Worm (Caenorhabditis elegans) whole organism, late embryonic: ENCODE results near the gene lido-7.

ENCODE experiments used
- C08G9.2 ChIP-seq: sonication (generic microtip); optimal IDR thresholded peaks from 2 replicates; lab custom pipeline; 2016; ENCODE audit warnings: mild to moderate bottlenecking, missing genetic modification characterization, moderate library complexity, missing compliant biosample characterization
- C38D4.7 ChIP-seq: fragments of 200-800 bp; sonication (Bioruptor generic); optimal IDR thresholded peaks from 2 replicates; lab custom pipeline; 2018; ENCODE audit warnings: mild to moderate bottlenecking, missing genetic modification characterization, moderate library complexity, missing compliant biosample characterization
- F13H6.1 ChIP-seq: sonication (generic microtip); optimal IDR thresholded peaks from 2 replicates; lab custom pipeline; 2016; ENCODE audit warnings: missing genetic modification characterization, missing compliant biosample characterization
- K02D7.2 ChIP-seq: sonication (generic microtip); optimal IDR thresholded peaks from 2 replicates; lab custom pipeline; 2017; ENCODE audit warnings: mild to moderate bottlenecking, missing genetic modification characterization, missing compliant biosample characterization
- T23F11.4 ChIP-seq: fragments of 200-800 bp; sonication (Bioruptor generic); optimal IDR thresholded peaks from 2 replicates; lab custom pipeline; 2018; ENCODE audit warnings: mild to moderate bottlenecking, missing genetic modification characterization, missing compliant biosample characterization
- Y22D7AL.16 ChIP-seq: sonication (generic microtip); optimal IDR thresholded peaks from 2 replicates; lab custom pipeline; 2016; ENCODE audit warnings: missing genetic modification characterization, missing compliant biosample characterization
- ama-1 ChIP-seq: fragments of 150-350 bp; optimal IDR thresholded peaks from 2 replicates; lab custom pipeline; 2014
- ceh-14 ChIP-seq: sonication (generic microtip); optimal IDR thresholded peaks from 2 replicates; lab custom pipeline; 2016; ENCODE audit warnings: missing genotype, missing genetic modification characterization, missing compliant biosample characterization
- ceh-18 ChIP-seq: sonication (generic microtip); optimal IDR thresholded peaks from 2 replicates; lab custom pipeline; 2016; ENCODE audit warnings: missing genetic modification characterization, missing compliant biosample characterization
- ceh-19 ChIP-seq: fragments of 200-800 bp; sonication (Bioruptor generic); optimal IDR thresholded peaks from 2 replicates; lab custom pipeline; 2018; ENCODE audit warnings: mild to moderate bottlenecking, missing genetic modification characterization, missing compliant biosample characterization
- ceh-2 ChIP-seq: sonication (generic microtip); optimal IDR thresholded peaks from 2 replicates; lab custom pipeline; 2016; ENCODE audit warnings: missing genotype, missing genetic modification characterization, missing compliant biosample characterization
- ceh-22 ChIP-seq: sonication (generic microtip); optimal IDR thresholded peaks from 2 replicates; lab custom pipeline; 2017; ENCODE audit warnings: missing biosample characterization, missing genetic modification characterization
- ceh-24 ChIP-seq: sonication (generic microtip); optimal IDR thresholded peaks from 2 replicates; lab custom pipeline; 2016; ENCODE audit warnings: mild to moderate bottlenecking, missing genetic modification characterization, missing compliant biosample characterization
- ceh-31 ChIP-seq: sonication (generic microtip); optimal IDR thresholded peaks from 2 replicates; lab custom pipeline; 2016; ENCODE audit warnings: missing genetic modification characterization, missing compliant biosample characterization
- ceh-34 ChIP-seq: sonication (generic microtip); optimal IDR thresholded peaks from 2 replicates; lab custom pipeline; 2016; ENCODE audit warnings: mild to moderate bottlenecking, missing genetic modification characterization, missing compliant biosample characterization
- ceh-45 ChIP-seq: fragments of 200-800 bp; sonication (Bioruptor generic); IDR thresholded peaks from 2 replicates; pipeline ENCODE4 v1.3.6; 2022; ENCODE audit warnings: missing genetic modification reagents, missing genetic modification characterization, missing compliant biosample characterization
- ceh-9 ChIP-seq: sonication (generic microtip); optimal IDR thresholded peaks from 2 replicates; lab custom pipeline; 2016; ENCODE audit warnings: mild to moderate bottlenecking, missing genetic modification characterization, inconsistent platforms, missing compliant biosample characterization
- dve-1 ChIP-seq: sonication (generic microtip); optimal IDR thresholded peaks from 2 replicates; lab custom pipeline; 2017; ENCODE audit warnings: antibody characterized with exemption, mild to moderate bottlenecking, missing genetic modification characterization, missing compliant biosample characterization
- elt-4 ChIP-seq: sonication (generic microtip); optimal IDR thresholded peaks from 2 replicates; lab custom pipeline; 2016; ENCODE audit warnings: missing genetic modification characterization, missing compliant biosample characterization
- hlh-15 ChIP-seq: sonication (generic microtip); optimal IDR thresholded peaks from 2 replicates; lab custom pipeline; 2016; ENCODE audit warnings: missing genetic modification characterization, missing compliant biosample characterization
- hlh-30 ChIP-seq: sonication (generic microtip); optimal IDR thresholded peaks from 2 replicates; lab custom pipeline; 2017; ENCODE audit warnings: antibody characterized with exemption, missing genetic modification characterization, missing compliant biosample characterization; ENCODE audit not compliant: insufficient read depth
- hlh-8 ChIP-seq: sonication (generic microtip); optimal IDR thresholded peaks from 2 replicates; lab custom pipeline; 2016; ENCODE audit warnings: missing genotype, missing genetic modification characterization, missing compliant biosample characterization
- lim-6 ChIP-seq: sonication (generic microtip); optimal IDR thresholded peaks from 2 replicates; lab custom pipeline; 2016; ENCODE audit warnings: missing genetic modification characterization, missing compliant biosample characterization
- nfya-1 ChIP-seq: sonication (generic microtip); optimal IDR thresholded peaks from 2 replicates; lab custom pipeline; 2017; ENCODE audit warnings: missing genetic modification characterization, mild to moderate bottlenecking, missing compliant biosample characterization, antibody characterized with exemption, moderate library complexity
- nhr-11 ChIP-seq: fragments of 150-350 bp; optimal IDR thresholded peaks from 2 replicates; lab custom pipeline; 2014; ENCODE audit warnings: missing biosample characterization, missing genetic modification characterization
- pat-9 ChIP-seq: fragments of 200-800 bp; sonication (Bioruptor generic); optimal IDR thresholded peaks from 2 replicates; lab custom pipeline; 2018; ENCODE audit warnings: mild to moderate bottlenecking, missing genetic modification characterization, moderate library complexity, missing compliant biosample characterization
- pax-1 ChIP-seq: fragments of 150-350 bp; optimal IDR thresholded peaks from 2 replicates; lab custom pipeline; 2014; ENCODE audit warnings: missing biosample characterization, missing genetic modification characterization
- pha-2 ChIP-seq: sonication (generic microtip); optimal IDR thresholded peaks from 2 replicates; lab custom pipeline; 2017; ENCODE audit warnings: mild to moderate bottlenecking, missing genetic modification characterization, missing compliant biosample characterization
- pqm-1 ChIP-seq: sonication (generic microtip); optimal IDR thresholded peaks from 2 replicates; lab custom pipeline; 2016; ENCODE audit warnings: missing genetic modification characterization, missing compliant biosample characterization
- pros-1 ChIP-seq: fragments of 150-350 bp; optimal IDR thresholded peaks from 2 replicates; lab custom pipeline; 2014; ENCODE audit warnings: missing biosample characterization, missing genetic modification reagents, missing genetic modification characterization
- ref-2 ChIP-seq: sonication (generic microtip); optimal IDR thresholded peaks from 2 replicates; lab custom pipeline; 2016; ENCODE audit warnings: missing genetic modification characterization, missing compliant biosample characterization
- sox-2 ChIP-seq: fragments of 200-800 bp; sonication (Bioruptor generic); IDR thresholded peaks from 2 replicates; pipeline ENCODE4 v1.3.6; 2022; ENCODE audit warnings: missing genetic modification reagents, missing genetic modification characterization, missing compliant biosample characterization
- sox-4 ChIP-seq: sonication (generic microtip); optimal IDR thresholded peaks from 2 replicates; lab custom pipeline; 2017; ENCODE audit warnings: mild to moderate bottlenecking, missing genetic modification characterization, inconsistent platforms, missing compliant biosample characterization
- tbx-2 ChIP-seq: sonication (generic microtip); optimal IDR thresholded peaks from 2 replicates; lab custom pipeline; 2016; ENCODE audit warnings: missing genetic modification characterization, missing compliant biosample characterization
- ttx-3 ChIP-seq: sonication (generic microtip); optimal IDR thresholded peaks from 2 replicates; lab custom pipeline; 2016; ENCODE audit warnings: missing genetic modification reagents, missing genetic modification characterization, missing compliant biosample characterization
- unc-3 ChIP-seq, 2 experiments: fragments of 200-800 bp in 1 of 2; sonication (Bioruptor generic) in 1 of 2; sonication (generic microtip) in 1 of 2; conservative IDR thresholded peaks in 1 of 2; optimal IDR thresholded peaks in 1 of 2; 2 replicates each; pipeline versions ENCODE4 v1.3.6 to Lab custom; 2016 to 2022; ENCODE audit warnings: missing compliant biosample characterization in 2 of 2, missing genetic modification characterization in 2 of 2, missing genetic modification reagents in 1 of 2
- unc-42 ChIP-seq: sonication (generic microtip); optimal IDR thresholded peaks from 2 replicates; lab custom pipeline; 2016; ENCODE audit warnings: missing genotype, missing genetic modification characterization, missing compliant biosample characterization
- unc-55 ChIP-seq: sonication (generic microtip); optimal IDR thresholded peaks from 2 replicates; lab custom pipeline; 2017; ENCODE audit warnings: missing biosample characterization, missing genetic modification reagents, missing genetic modification characterization
- unc-86 ChIP-seq: sonication (generic microtip); optimal IDR thresholded peaks from 2 replicates; lab custom pipeline; 2016; ENCODE audit warnings: missing genetic modification characterization, missing compliant biosample characterization
- zip-5 ChIP-seq: sonication (generic microtip); optimal IDR thresholded peaks from 2 replicates; lab custom pipeline; 2016; ENCODE audit warnings: missing genetic modification characterization, missing compliant biosample characterization
- ztf-16 ChIP-seq: sonication (generic microtip); optimal IDR thresholded peaks from 2 replicates; lab custom pipeline; 2017; ENCODE audit warnings: missing genetic modification characterization, missing compliant biosample characterization

Gene lido-7

DNA sequence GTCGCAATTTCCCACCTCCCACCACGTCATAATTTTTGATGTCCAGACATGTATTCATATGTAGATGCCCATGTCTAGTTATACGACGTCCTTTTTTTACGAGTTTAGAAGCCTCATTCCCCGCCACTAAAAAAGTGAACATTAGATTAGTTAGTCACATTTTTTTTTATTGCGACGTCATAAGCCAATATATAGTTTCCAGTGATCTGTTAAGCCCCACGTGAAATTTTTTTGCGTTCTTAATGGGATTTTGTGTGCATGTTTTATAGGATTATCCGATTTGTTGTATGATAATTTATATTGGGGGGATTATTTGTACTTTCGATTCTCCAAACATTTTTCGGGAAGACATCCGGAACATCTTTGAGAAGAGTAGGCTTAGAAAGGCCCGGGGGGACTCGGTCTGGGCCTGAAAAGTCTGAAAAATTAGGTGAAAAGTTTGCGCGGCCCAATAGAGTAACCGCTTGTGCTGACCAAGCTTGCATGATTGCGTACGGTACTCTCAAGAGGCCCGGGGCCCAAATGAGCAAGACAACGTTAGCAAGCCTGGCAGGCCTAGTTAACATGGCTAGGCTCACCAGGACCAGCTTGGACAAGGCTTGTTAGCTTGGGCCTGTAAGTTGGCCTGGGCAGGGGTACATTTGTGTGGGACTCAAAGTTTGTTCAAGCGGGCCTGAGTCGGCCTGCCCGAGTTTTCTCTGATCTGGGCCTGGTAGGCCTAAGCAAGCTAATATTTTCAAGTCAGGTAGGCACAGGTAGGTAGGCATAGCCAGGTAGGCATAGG is 22.7 kb upstream of the lido-7 start:
- TF ChIP-seq ceh-14 (tag; lab: Kevin White, UChicago): no peak
- TF ChIP-seq zip-5 (tag; lab: Kevin White, UChicago): no peak
- TF ChIP-seq ama-1 (lab: Kevin White, UChicago): no peak
- no peak for TF ChIP-seq C38D4.7
- TF ChIP-seq ceh-45: no peak
- TF ChIP-seq hlh-8: no peak
- no peak for TF ChIP-seq ceh-9
- no peak for TF ChIP-seq unc-55
- no peak for TF ChIP-seq elt-4 (tag; lab: Kevin White, UChicago)
- TF ChIP-seq hlh-15 (tag; lab: Kevin White, UChicago): no peak
- TF ChIP-seq ceh-2 (tag; lab: Kevin White, UChicago): no peak
- TF ChIP-seq K02D7.2 (tag; lab: Kevin White, UChicago): no peak
- TF ChIP-seq pax-1 (tag; lab: Kevin White, UChicago): no peak
- no peak for TF ChIP-seq ceh-24 (tag; lab: Kevin White, UChicago)
- TF ChIP-seq, all 69 proteins: peak for 0

DNA sequence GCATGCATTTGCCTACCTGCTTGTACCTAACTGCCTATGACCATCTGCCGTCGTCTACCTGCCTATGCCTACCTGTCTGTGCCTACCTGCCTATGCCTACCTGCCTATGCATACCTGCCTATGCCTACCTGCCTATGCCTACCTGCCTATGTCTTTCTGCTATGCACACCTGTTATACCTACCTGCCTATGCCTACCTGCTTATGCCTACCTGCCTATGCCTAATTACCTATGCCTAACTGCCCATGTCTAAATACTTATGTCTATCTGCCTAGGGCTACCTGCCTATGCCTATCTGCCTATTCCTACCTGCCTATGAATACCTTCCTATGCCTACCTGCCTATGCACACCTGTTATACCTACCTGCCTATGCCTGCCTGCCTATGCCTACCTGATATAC is 21.8 kb upstream of the lido-7 start:
- TF ChIP-seq ceh-9: no peak
- peak; percentile 1 for TF ChIP-seq unc-42 (tag; lab: Kevin White, UChicago)
- no peak for TF ChIP-seq Y22D7AL.16 (tag; lab: Kevin White, UChicago)
- TF ChIP-seq nfya-1: no peak

DNA sequence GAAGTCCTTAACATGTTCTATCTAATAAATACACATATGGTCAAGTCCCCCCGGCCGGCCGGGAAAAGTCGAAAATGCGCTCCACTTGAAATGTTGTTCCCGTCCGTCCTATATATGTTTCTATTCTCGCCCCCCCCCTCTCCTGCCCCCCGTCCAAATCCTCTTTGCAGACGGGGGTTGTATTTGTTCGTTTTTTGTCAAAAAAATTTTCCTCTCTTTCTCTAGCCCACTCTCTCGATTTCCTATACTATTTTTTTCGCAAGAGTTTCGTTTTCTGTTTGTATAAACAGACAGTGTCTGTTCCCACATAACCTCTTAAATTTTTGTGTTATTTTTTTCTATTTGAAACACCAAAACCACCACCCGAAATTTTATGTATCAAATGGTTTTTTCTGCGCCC is 21.0 kb upstream of the lido-7 start:
- no peak for TF ChIP-seq pqm-1 (tag; lab: Kevin White, UChicago)
- TF ChIP-seq nhr-11 (tag; lab: Kevin White, UChicago): no peak
- TF ChIP-seq zip-5 (tag; lab: Kevin White, UChicago): no peak
- TF ChIP-seq ama-1 (lab: Kevin White, UChicago): no peak
- no peak for TF ChIP-seq nfya-1
- no peak for TF ChIP-seq pha-2 (tag; lab: Kevin White, UChicago)
- TF ChIP-seq lim-6 (tag; lab: Kevin White, UChicago): no peak
- TF ChIP-seq sox-4 (tag; lab: Kevin White, UChicago): no peak

DNA sequence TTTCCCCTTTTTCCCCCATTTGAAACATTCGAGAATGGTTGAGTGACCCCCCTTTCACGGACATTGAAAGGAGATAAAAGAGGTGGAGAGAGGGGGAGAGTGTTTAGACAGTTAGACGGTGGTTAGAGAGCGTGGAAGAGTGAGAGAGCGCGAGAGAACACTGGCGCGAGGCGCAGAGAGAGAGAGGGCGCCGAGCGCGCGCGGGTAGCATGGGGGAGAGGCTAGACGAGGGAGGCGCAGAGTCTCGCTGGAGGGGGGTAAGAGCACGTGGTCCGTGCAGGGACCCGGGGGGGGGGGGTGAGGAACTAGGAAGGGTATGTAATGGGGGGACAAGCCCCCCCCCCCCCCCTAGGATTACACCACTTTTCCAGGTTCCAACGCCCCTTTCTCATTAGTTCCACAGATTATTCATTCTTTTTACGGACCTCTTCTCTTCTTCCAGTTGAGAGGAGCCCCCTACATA is 14.1 kb upstream of the lido-7 start:
- TF ChIP-seq ref-2 (no peak), tbx-2 (peak; percentile 35), ceh-34 (peak; percentile 3), nhr-11 (tag; lab: Kevin White, UChicago) (no peak), unc-86 (tag; lab: Kevin White, UChicago) (peak; percentile 31), ceh-19 (peak; percentile 12), sox-2 (GFP tag; lab: Robert Waterston, UW) (no peak; the same call in 1 of the 2 replicates), unc-55 (peak; percentile 65), pros-1 (tag; lab: Kevin White, UChicago) (peak; percentile 87), dve-1 (tag; lab: Kevin White, UChicago) (peak; percentile 69), F13H6.1 (peak; percentile 39), ceh-18 (tag; lab: Kevin White, UChicago) (peak; percentile 23), hlh-30 (peak; percentile 70), ttx-3 (peak; percentile 38), unc-42 (tag; lab: Kevin White, UChicago) (no peak), pat-9 (tag; lab: Kevin White, UChicago) (peak; percentile 42), K02D7.2 (tag; lab: Kevin White, UChicago) (no peak), hlh-8 (no peak), sox-4 (tag; lab: Kevin White, UChicago) (peak; percentile 42), ceh-31 (tag; lab: Kevin White, UChicago) (peak; percentile 79), unc-3 (GFP tag; conservative IDR thresholded peaks at IDR 0.05; lab: Robert Waterston, UW) (0 out of 2 replicates have a peak, but pooled peaks have one; percentile 4), unc-3 (tag; optimal IDR thresholded peaks at IDR 0.05; lab: Kevin White, UChicago) (no peak), nfya-1 (peak; percentile 78), ceh-22 (tag; lab: Kevin White, UChicago) (peak; percentile 31), C08G9.2 (tag; lab: Kevin White, UChicago) (no peak), pax-1 (tag; lab: Kevin White, UChicago) (peak; percentile 40), ztf-16 (tag; lab: Kevin White, UChicago) (peak; percentile 18), T23F11.4 (GFP tag; lab: Kevin White, UChicago) (peak; percentile 44)
